Fruit fly (Drosophila melanogaster) whole organism, adult: ENCODE results near the gene tld.

ENCODE experiments used
- CG11617 ChIP-seq: fragments of 200-800 bp; sonication (Bioruptor generic); optimal IDR thresholded peaks from 2 replicates; lab custom pipeline; 2017; ENCODE audit warnings: mild to moderate bottlenecking, missing biosample characterization, missing genetic modification reagents, missing genetic modification characterization
- CG12768 ChIP-seq: fragments of 200-800 bp; sonication (Bioruptor generic); optimal IDR thresholded peaks from 2 replicates; lab custom pipeline; 2017; ENCODE audit warnings: missing biosample characterization, missing genetic modification characterization, mild to moderate bottlenecking, moderate library complexity, missing genetic modification reagents
- CG14711 ChIP-seq: fragments of 200-800 bp; sonication (Bioruptor generic); optimal IDR thresholded peaks from 2 replicates; lab custom pipeline; 2018; ENCODE audit warnings: missing biosample characterization, mild to moderate bottlenecking, missing genetic modification characterization, moderate library complexity
- CG1620 ChIP-seq: fragments of 200-800 bp; sonication (Bioruptor generic); optimal IDR thresholded peaks from 2 replicates; lab custom pipeline; 2016; ENCODE audit warnings: missing biosample characterization, missing genetic modification characterization
- CG33017 ChIP-seq: fragments of 200-800 bp; sonication (Bioruptor generic); optimal IDR thresholded peaks from 2 replicates; lab custom pipeline; 2018; ENCODE audit warnings: missing biosample characterization, mild to moderate bottlenecking, missing genetic modification characterization, moderate library complexity
- CG5204 ChIP-seq: fragments of 200-800 bp; sonication (Bioruptor generic); optimal IDR thresholded peaks from 2 replicates; lab custom pipeline; 2016; ENCODE audit warnings: missing biosample characterization, missing genetic modification characterization
- CG7045 ChIP-seq: fragments of 200-800 bp; sonication (Bioruptor generic); optimal IDR thresholded peaks from 2 replicates; lab custom pipeline; 2017; ENCODE audit warnings: missing biosample characterization, mild to moderate bottlenecking, missing genetic modification characterization
- CG7101 ChIP-seq: fragments of 200-800 bp; sonication (Bioruptor generic); optimal IDR thresholded peaks from 2 replicates; lab custom pipeline; 2018; ENCODE audit warnings: missing biosample characterization, mild to moderate bottlenecking, missing genetic modification characterization, moderate library complexity
- Clk ChIP-seq: fragments of 200-800 bp; sonication (Bioruptor generic); optimal IDR thresholded peaks from 2 replicates; lab custom pipeline; 2017; ENCODE audit warnings: missing biosample characterization, missing genetic modification characterization
- Crg-1 ChIP-seq: fragments of 200-800 bp; sonication (Bioruptor generic); optimal IDR thresholded peaks from 2 replicates; lab custom pipeline; 2016; ENCODE audit warnings: missing biosample characterization, missing genetic modification characterization
- Hr96 ChIP-seq: fragments of 200-800 bp; sonication (Bioruptor generic); optimal IDR thresholded peaks from 2 replicates; lab custom pipeline; 2016; ENCODE audit warnings: missing biosample characterization, missing genetic modification characterization
- Mnt ChIP-seq: fragments of 200-800 bp; sonication (Bioruptor generic); optimal IDR thresholded peaks from 2 replicates; lab custom pipeline; 2016; ENCODE audit warnings: missing biosample characterization, mild to moderate bottlenecking, missing genetic modification characterization
- bab1 ChIP-seq: fragments of 200-800 bp; sonication (Bioruptor generic); optimal IDR thresholded peaks from 3 replicates; lab custom pipeline; 2019; ENCODE audit warnings: missing biosample characterization, mild to moderate bottlenecking, missing genetic modification characterization, moderate library complexity
- cic ChIP-seq: fragments of 200-800 bp; sonication (Bioruptor generic); optimal IDR thresholded peaks from 2 replicates; lab custom pipeline; 2017; ENCODE audit warnings: missing biosample characterization, mild to moderate bottlenecking, missing genetic modification characterization, moderate library complexity
- cnc ChIP-seq, 2 experiments: fragments of >200 bp; optimal IDR thresholded peaks; 2 replicates each; lab custom pipeline; 2017
- kay ChIP-seq: fragments of 200-800 bp; sonication (Bioruptor generic); peaks from one replicate; lab custom pipeline; 2016; ENCODE audit warnings: missing biosample characterization, missing genetic modification characterization, borderline replicate concordance
- ovo ChIP-seq: fragments of 200-800 bp; sonication (Bioruptor generic); optimal IDR thresholded peaks from 2 replicates; lab custom pipeline; 2016; ENCODE audit warnings: missing biosample characterization, missing genetic modification characterization
- pad ChIP-seq: fragments of 200-800 bp; sonication (Bioruptor generic); optimal IDR thresholded peaks from 3 replicates; lab custom pipeline; 2017; ENCODE audit warnings: missing biosample characterization, missing genetic modification characterization, mild to moderate bottlenecking, moderate library complexity, missing genetic modification reagents
- tj ChIP-seq: fragments of 200-800 bp; sonication (Bioruptor generic); optimal IDR thresholded peaks from 3 replicates; lab custom pipeline; 2017; ENCODE audit warnings: missing biosample characterization, mild to moderate bottlenecking, missing genetic modification characterization, moderate library complexity
- toe ChIP-seq: fragments of 200-800 bp; sonication (Bioruptor generic); optimal IDR thresholded peaks from 2 replicates; lab custom pipeline; 2016; ENCODE audit warnings: missing biosample characterization, missing genetic modification characterization

The tld gene

DNA sequence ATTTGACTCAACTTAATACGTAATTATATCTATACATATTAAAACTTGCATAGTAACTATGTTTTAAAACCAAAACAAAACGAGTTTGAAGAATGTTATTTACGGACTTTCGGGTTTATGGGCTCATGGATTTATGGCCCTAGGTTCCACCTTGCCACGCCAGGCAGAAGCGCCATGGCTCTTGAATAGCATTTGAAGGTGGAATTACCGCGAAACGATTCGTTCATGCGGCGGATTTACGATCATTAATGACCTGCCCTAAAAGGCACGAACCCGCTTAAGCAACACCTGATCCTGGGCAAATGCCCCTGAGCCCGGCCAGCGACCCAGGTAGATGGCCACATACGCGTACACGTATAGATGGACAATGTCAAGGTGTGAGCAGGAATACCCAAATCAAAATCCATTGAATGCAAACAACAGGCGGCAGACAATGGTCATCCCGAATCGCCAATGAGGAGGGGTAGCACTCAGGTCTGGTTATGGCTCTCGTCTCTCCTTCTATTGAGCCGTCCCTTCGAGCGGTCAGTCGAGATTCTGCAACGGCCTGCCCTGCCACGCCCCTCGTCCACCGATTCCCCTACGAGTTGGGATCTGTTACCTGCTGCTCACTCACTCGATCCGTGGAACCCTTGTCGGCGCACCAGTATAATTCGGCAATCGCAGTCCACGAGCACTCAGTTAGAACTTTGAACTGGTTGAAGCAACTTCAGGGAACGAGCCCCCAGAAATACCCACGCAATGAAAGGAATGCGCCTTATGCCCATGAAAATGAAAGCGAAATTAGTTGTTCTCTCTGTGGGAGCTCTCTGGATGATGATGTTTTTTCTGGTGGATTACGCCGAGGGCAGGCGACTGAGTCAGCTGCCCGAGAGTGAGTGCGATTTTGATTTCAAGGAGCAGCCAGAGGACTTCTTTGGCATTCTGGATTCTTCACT is at the start of gene tld:
tld (plus strand) TSS at position 677 of the 938 bp plus-strand sequence.
- TF ChIP-seq cnc (optimal IDR thresholded peaks at IDR 0.05; lab: Kevin White, UChicago) (no peak), ovo (no peak), bab1 (GFP tag; lab: Kevin White, UChicago) (no peak), CG7045 (GFP tag; lab: Kevin White, UChicago) (no peak), CG7101 (tag; lab: Kevin White, UChicago) (no peak), CG5204 (GFP tag; lab: Kevin White, UChicago) (no peak), CG11617 (GFP tag; lab: Kevin White, UChicago) (no peak), CG12768 (GFP tag; lab: Kevin White, UChicago) (no peak), toe (no peak), cic (GFP tag; lab: Kevin White, UChicago) (no peak), Hr96 (no peak)

DNA sequence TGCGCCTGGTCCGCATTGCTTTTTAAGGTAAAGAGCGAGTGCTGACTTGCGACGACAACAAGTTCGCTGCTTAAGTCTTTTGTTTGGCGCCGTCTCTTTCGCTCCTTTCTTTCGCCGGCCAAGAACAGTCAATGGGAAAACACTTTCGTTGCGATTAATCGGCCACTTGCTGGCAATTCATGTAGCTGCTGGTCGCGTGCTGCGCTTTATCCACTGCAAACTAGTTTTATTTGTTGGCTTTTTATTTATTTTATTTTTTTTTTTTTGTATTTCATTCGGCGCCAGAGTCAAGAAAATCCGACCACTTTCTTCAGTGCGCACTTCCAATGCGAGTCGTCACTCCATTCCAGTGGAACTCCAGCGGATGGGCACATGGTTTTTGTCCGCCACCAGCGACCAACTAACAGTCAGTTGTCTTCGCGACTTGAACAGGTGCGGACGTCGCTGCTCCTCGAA is 37.1 kb upstream of the tld start, which contains the start of the genes CG13627 and CG46316:
CG13627 (plus strand) TSS at position 406 of the 456 bp plus-strand sequence.
CG46316 (plus strand) TSS at position 406 of the 456 bp plus-strand sequence.
- TF ChIP-seq pad (GFP tag; lab: Kevin White, UChicago) (no peak), CG11617 (GFP tag; lab: Kevin White, UChicago) (no peak), kay (no peak), CG5204 (GFP tag; lab: Kevin White, UChicago) (no peak), Crg-1 (no peak)

DNA sequence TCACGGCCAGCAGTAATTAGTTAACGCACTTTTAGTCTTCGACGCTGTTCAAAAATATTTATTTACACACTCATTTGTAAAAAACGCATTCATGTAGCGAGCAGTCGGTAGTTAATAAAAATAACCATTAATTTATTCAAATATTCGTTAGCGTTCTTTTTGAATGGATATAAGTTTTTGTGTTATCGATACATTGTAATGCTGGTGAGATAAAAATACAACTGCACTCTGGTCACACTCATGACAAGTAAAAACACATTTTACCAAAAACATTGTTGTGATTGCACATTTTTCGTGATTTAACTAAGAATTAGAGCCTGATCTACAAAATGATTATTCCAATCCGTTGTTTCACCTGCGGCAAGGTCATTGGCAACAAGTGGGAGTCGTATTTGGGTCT is 32.2 kb upstream of the tld start, which contains the start of gene Polr2L:
Polr2L (plus strand) TSS at position 223 of the 400 bp plus-strand sequence.
- TF ChIP-seq CG5204 (GFP tag; lab: Kevin White, UChicago): no peak
- TF ChIP-seq kay: no peak
- TF ChIP-seq tj (GFP tag; lab: Kevin White, UChicago): no peak
- TF ChIP-seq CG7045 (GFP tag; lab: Kevin White, UChicago): no peak

DNA sequence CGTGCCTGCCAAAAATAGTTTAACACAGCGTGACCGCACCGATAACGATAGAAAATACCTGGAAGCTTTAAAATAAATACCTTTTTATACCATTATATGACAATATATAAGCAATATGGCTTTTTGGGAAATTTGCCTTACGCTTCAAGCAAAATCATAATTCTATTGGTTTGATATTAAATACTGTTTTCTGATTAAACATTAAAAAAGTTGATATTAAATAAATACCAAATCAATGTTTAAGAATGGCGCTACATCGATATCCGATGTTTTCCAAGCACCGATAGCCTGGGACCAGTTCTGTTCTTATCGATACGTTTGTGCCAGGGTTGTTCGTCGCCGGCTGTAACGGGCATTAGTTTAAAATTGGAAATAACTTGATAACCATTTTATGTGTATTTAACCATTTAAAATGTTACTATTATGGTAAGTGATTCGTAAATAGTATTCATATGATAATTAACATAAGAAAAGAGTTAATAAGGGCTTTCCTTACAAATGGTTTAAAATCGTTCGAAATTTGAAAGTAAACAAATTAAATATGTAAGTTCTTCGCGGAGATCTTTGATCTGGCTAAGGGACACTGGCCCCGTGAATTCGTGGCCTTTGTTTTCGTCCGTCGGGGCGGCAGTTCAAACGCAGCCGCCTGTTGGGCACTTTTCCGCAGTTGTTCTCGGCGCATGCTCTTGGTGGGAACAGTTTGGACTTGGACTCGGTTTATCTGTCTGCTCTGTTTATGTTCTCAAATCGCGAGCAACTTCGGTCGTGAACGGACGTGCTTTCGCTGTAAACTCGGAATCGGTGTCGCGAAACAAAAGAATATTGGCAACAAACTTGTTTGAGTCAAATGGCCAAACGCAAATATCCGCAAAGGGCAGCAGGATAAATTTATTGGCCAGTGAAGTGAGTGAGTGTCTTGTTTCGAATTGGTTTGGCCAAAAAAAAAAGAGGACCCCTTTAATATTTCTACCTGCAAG is 29.9 kb upstream of the tld start, which contains the start of the genes CG13630 and tok:
CG13630 (minus strand) TSS at position 51 of the 977 bp plus-strand sequence.
tok (plus strand) TSS at position 384 of the 977 bp plus-strand sequence.
- TF ChIP-seq tj (GFP tag; lab: Kevin White, UChicago): no peak
- TF ChIP-seq cnc (optimal IDR thresholded peaks at IDR 0.05; lab: Kevin White, UChicago): no peak
- TF ChIP-seq ovo: no peak
- no peak for TF ChIP-seq bab1 (GFP tag; lab: Kevin White, UChicago)
- TF ChIP-seq Crg-1: no peak
- TF ChIP-seq CG7101 (tag; lab: Kevin White, UChicago): no peak
- TF ChIP-seq Mnt (GFP tag; lab: Kevin White, UChicago): no peak
- TF ChIP-seq CG11617 (GFP tag; lab: Kevin White, UChicago): no peak
- no peak for TF ChIP-seq Clk (GFP tag; lab: Kevin White, UChicago)
- TF ChIP-seq CG7045 (GFP tag; lab: Kevin White, UChicago): no peak
- no peak for TF ChIP-seq CG12768 (GFP tag; lab: Kevin White, UChicago)
- TF ChIP-seq kay: no peak
- TF ChIP-seq Hr96: no peak
- TF ChIP-seq cic (GFP tag; lab: Kevin White, UChicago): no peak
- no peak for TF ChIP-seq CG14711 (tag; lab: Kevin White, UChicago)
- no peak for TF ChIP-seq toe
- no peak for TF ChIP-seq CG33017 (tag; lab: Kevin White, UChicago)
- TF ChIP-seq CG1620: no peak

DNA sequence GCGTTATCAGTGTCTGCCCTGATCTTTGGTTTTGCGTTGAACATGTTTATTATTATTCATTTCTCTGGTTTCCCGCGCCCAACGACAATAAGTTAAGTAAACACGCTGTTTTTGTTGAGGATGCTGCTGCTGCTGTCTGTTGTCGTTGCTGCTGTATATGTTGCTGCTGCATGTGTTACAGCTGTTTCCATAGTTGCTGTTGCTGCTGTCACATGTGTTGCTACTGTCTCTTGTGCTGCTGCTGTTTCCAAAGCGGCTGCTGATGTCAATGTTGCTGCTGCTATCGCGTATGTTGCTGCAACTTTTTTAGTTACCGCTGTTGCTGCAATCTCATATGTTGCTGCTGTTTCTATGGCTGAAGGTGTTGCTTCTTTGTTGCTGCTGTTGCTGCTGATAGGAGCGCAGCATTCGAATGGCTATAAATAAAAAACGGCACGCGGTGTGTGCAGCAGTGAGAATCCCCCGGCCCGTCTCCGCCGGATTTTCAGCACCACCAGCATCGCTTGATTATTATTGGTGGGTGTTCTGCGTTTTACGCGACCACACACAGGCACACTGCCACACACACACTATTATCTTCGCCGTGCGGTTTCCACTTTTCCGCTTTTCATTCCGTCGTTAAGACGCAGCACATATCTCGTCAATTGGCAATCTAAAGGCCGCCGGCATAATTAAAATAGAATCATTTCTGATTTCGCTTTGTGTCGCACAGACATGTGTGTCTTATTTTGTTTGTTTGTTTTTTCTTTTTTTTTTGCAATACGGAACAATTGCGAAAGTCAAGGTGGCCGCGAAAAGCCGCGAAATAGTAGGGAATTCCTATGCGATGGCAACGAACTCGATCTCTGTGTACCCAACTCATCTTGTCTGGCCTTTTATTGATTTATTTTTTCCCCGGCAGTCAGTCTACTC is 28.8 kb upstream of the tld start:
- TF ChIP-seq CG7045 (GFP tag; lab: Kevin White, UChicago): no peak
- no peak for TF ChIP-seq pad (GFP tag; lab: Kevin White, UChicago)
- TF ChIP-seq bab1 (GFP tag; lab: Kevin White, UChicago): no peak
- no peak for TF ChIP-seq Clk (GFP tag; lab: Kevin White, UChicago)
- no peak for TF ChIP-seq Hr96
- no peak for TF ChIP-seq CG1620
- no peak for TF ChIP-seq Crg-1
- TF ChIP-seq kay: no peak
- TF ChIP-seq Mnt (GFP tag; lab: Kevin White, UChicago): no peak
- TF ChIP-seq CG14711 (tag; lab: Kevin White, UChicago): no peak
- TF ChIP-seq ovo: no peak
- TF ChIP-seq CG12768 (GFP tag; lab: Kevin White, UChicago): no peak
- no peak for TF ChIP-seq toe
- TF ChIP-seq CG5204 (GFP tag; lab: Kevin White, UChicago): no peak
- TF ChIP-seq cnc (optimal IDR thresholded peaks at IDR 0.05; lab: Kevin White, UChicago): no peak
- TF ChIP-seq CG7101 (tag; lab: Kevin White, UChicago): no peak
- TF ChIP-seq CG33017 (tag; lab: Kevin White, UChicago): no peak
- TF ChIP-seq cic (GFP tag; lab: Kevin White, UChicago): no peak
- no peak for TF ChIP-seq CG11617 (GFP tag; lab: Kevin White, UChicago)
